Fruit fly (Drosophila melanogaster) whole organism, embryonic: ENCODE data around the gene CG32751.
A peak's percentile ranks its signal among the peaks of the same experiment; 100 is the strongest.

Experiments used
- Abd-B ChIP-seq: fragments of 200-800 bp; sonication (Bioruptor generic); optimal IDR thresholded peaks from 2 replicates; lab custom pipeline; 2018; ENCODE audit warnings: missing biosample characterization, mild to moderate bottlenecking, missing genetic modification characterization, moderate library complexity
- Atf6 ChIP-seq: fragments of 200-800 bp; sonication (Bioruptor generic); IDR thresholded peaks from 2 replicates; pipeline ENCODE4 v1.3.6; 2022; ENCODE audit warnings: missing biosample characterization, missing genetic modification characterization
- B-H1 ChIP-seq: fragments of 200-800 bp; sonication (Bioruptor generic); IDR thresholded peaks from 3 replicates; pipeline ENCODE4 v1.3.6; 2022; ENCODE audit warnings: missing biosample characterization, missing genetic modification characterization
- CG1024 ChIP-seq: fragments of 200-800 bp; sonication (Bioruptor generic); IDR thresholded peaks from 2 replicates; pipeline ENCODE4 v1.3.6; 2022; ENCODE audit warnings: missing biosample characterization, missing genetic modification characterization
- CG11456 ChIP-seq: fragments of 200-800 bp; sonication (Bioruptor generic); IDR thresholded peaks from 3 replicates; pipeline ENCODE4 v1.3.6; 2022; ENCODE audit warnings: missing biosample characterization, missing genetic modification characterization
- CG11695 ChIP-seq: fragments of 200-800 bp; sonication (Bioruptor generic); IDR thresholded peaks from 3 replicates; pipeline ENCODE4 v1.3.6; 2022; ENCODE audit warnings: missing biosample characterization, missing genetic modification characterization
- CG18599 ChIP-seq: fragments of 200-800 bp; sonication (Bioruptor generic); optimal IDR thresholded peaks from 3 replicates; lab custom pipeline; 2017; ENCODE audit warnings: missing biosample characterization, missing genetic modification characterization, mild to moderate bottlenecking, moderate library complexity, missing genetic modification reagents
- CG2199 ChIP-seq: fragments of 200-800 bp; sonication (Bioruptor generic); IDR thresholded peaks from 3 replicates; pipeline ENCODE4 v1.3.6; 2022; ENCODE audit warnings: missing biosample characterization, missing genetic modification characterization
- CG30403 ChIP-seq: fragments of 200-800 bp; sonication (Bioruptor generic); optimal IDR thresholded peaks from 3 replicates; lab custom pipeline; 2016; ENCODE audit warnings: missing biosample characterization, missing genetic modification characterization
- CG32772 ChIP-seq: fragments of 200-800 bp; sonication (Bioruptor generic); IDR thresholded peaks from 2 replicates; pipeline ENCODE4 v1.3.6; 2022; ENCODE audit warnings: missing biosample characterization, missing genetic modification characterization
- CG33213 ChIP-seq: fragments of 200-800 bp; sonication (Bioruptor generic); optimal IDR thresholded peaks from 3 replicates; lab custom pipeline; 2016; ENCODE audit warnings: missing biosample characterization, missing genetic modification characterization
- CG3407 ChIP-seq: fragments of 200-800 bp; sonication (Bioruptor generic); optimal IDR thresholded peaks from 2 replicates; lab custom pipeline; 2018; ENCODE audit warnings: missing biosample characterization, mild to moderate bottlenecking, missing genetic modification characterization
- CG34376 ChIP-seq: fragments of 200-800 bp; sonication (Bioruptor generic); optimal IDR thresholded peaks from 2 replicates; lab custom pipeline; 2018; ENCODE audit warnings: missing biosample characterization, mild to moderate bottlenecking, missing genetic modification characterization
- CG4424 ChIP-seq: fragments of 200-800 bp; sonication (Bioruptor generic); optimal IDR thresholded peaks from 3 replicates; lab custom pipeline; 2016; ENCODE audit warnings: missing biosample characterization, missing genetic modification characterization
- CG5953 ChIP-seq: fragments of 200-800 bp; sonication (Bioruptor generic); IDR thresholded peaks from 2 replicates; pipeline ENCODE4 v1.3.6; 2022; ENCODE audit warnings: missing biosample characterization, missing genetic modification characterization
- CG6689 ChIP-seq: fragments of 200-800 bp; sonication (Bioruptor generic); IDR thresholded peaks from 2 replicates; pipeline ENCODE4 v1.3.6; 2022; ENCODE audit warnings: missing biosample characterization, missing genetic modification characterization
- CG6813 ChIP-seq: fragments of 200-800 bp; sonication (Bioruptor generic); optimal IDR thresholded peaks from 2 replicates; lab custom pipeline; 2017; ENCODE audit warnings: missing biosample characterization, missing genetic modification characterization, mild to moderate bottlenecking, moderate library complexity, missing genetic modification reagents
- Deaf1 ChIP-seq: fragments of 200-800 bp; optimal IDR thresholded peaks from 3 replicates; lab custom pipeline; 2019; ENCODE audit warnings: missing biosample characterization, mild to moderate bottlenecking, missing genetic modification characterization, moderate library complexity
- Dip3 ChIP-seq: fragments of 200-800 bp; sonication (Bioruptor generic); optimal IDR thresholded peaks from 3 replicates; lab custom pipeline; 2016; ENCODE audit warnings: missing biosample characterization, missing genetic modification characterization
- Fer2 ChIP-seq: fragments of 200-800 bp; sonication (Bioruptor generic); optimal IDR thresholded peaks from 2 replicates; lab custom pipeline; 2018; ENCODE audit warnings: missing biosample characterization, mild to moderate bottlenecking, missing genetic modification characterization, moderate library complexity
- Hr39 ChIP-seq: fragments of >200 bp; optimal IDR thresholded peaks from 2 replicates; lab custom pipeline; 2017
- Hr51 ChIP-seq, 2 experiments: fragments of 200-800 bp; sonication (Bioruptor generic); optimal IDR thresholded peaks; 2 replicates in 1 of 2; 3 replicates in 1 of 2; lab custom pipeline; 2016 to 2018; ENCODE audit warnings: missing biosample characterization in 2 of 2, missing genetic modification characterization in 2 of 2, mild to moderate bottlenecking in 1 of 2, moderate library complexity in 1 of 2
- Kr ChIP-seq: fragments of 200-800 bp; sonication (Bioruptor generic); optimal IDR thresholded peaks from 2 replicates; lab custom pipeline; 2017; ENCODE audit warnings: missing biosample characterization, mild to moderate bottlenecking, missing genetic modification characterization
- Oli ChIP-seq: fragments of 200-800 bp; sonication (Bioruptor generic); optimal IDR thresholded peaks from 2 replicates; lab custom pipeline; 2018; ENCODE audit warnings: missing biosample characterization, mild to moderate bottlenecking, missing genetic modification characterization, moderate library complexity
- Rx ChIP-seq: fragments of 200-800 bp; sonication (Bioruptor generic); IDR thresholded peaks from 2 replicates; pipeline ENCODE4 v1.3.6; 2022; ENCODE audit warnings: missing biosample characterization, missing genetic modification characterization
- Sox102F ChIP-seq: fragments of 200-800 bp; sonication (Bioruptor generic); optimal IDR thresholded peaks from 2 replicates; lab custom pipeline; 2018; ENCODE audit warnings: missing biosample characterization, mild to moderate bottlenecking, missing genetic modification characterization, moderate library complexity
- Trl ChIP-seq, 3 experiments: fragments of >200 bp in 2 of 3; fragments of 200-800 bp in 1 of 3; sonication (Bioruptor generic) in 1 of 3; optimal IDR thresholded peaks; 2 replicates in 1 of 3; 3 replicates in 2 of 3; lab custom pipeline; 2016 to 2017; ENCODE audit warnings: missing biosample characterization in 1 of 3, missing genetic modification characterization in 1 of 3
- bab2 ChIP-seq: fragments of 200-800 bp; sonication (Bioruptor generic); optimal IDR thresholded peaks from 2 replicates; lab custom pipeline; 2016; ENCODE audit warnings: missing biosample characterization, missing genetic modification characterization
- chm ChIP-seq: fragments of 200-800 bp; sonication (Bioruptor generic); IDR thresholded peaks from 2 replicates; pipeline ENCODE4 v1.3.6; 2022; ENCODE audit warnings: missing biosample characterization, missing genetic modification characterization
- dimm ChIP-seq: fragments of 200-800 bp; sonication (Bioruptor generic); IDR thresholded peaks from 2 replicates; pipeline ENCODE4 v1.3.6; 2022; ENCODE audit warnings: missing biosample characterization, missing genetic modification characterization
- dpn ChIP-seq, 2 experiments: fragments of 200-800 bp; sonication (Bioruptor generic); optimal IDR thresholded peaks; 3 replicates each; lab custom pipeline; 2016; ENCODE audit warnings: missing biosample characterization in 2 of 2, missing genetic modification characterization in 2 of 2
- eve ChIP-seq, 2 experiments: fragments of >200 bp; optimal IDR thresholded peaks; 2 replicates each; lab custom pipeline; 2017; ENCODE audit warnings: missing biosample characterization in 2 of 2, missing genetic modification characterization in 2 of 2
- gfzf ChIP-seq: fragments of 200-800 bp; sonication (Bioruptor generic); optimal IDR thresholded peaks from 2 replicates; lab custom pipeline; 2016; ENCODE audit warnings: missing biosample characterization, mild to moderate bottlenecking, missing genetic modification characterization, moderate library complexity
- hkb ChIP-seq, 2 experiments: fragments of 200-800 bp in 1 of 2; fragments of >200 bp in 1 of 2; sonication (Bioruptor generic) in 1 of 2; IDR thresholded peaks in 1 of 2; optimal IDR thresholded peaks in 1 of 2; 2 replicates each; pipeline versions ENCODE4 v1.3.6 to Lab custom; 2017 to 2022; ENCODE audit warnings: missing biosample characterization in 1 of 2, missing genetic modification characterization in 1 of 2
- lab ChIP-seq: fragments of 200-800 bp; sonication (Bioruptor generic); optimal IDR thresholded peaks from 3 replicates; lab custom pipeline; 2017; ENCODE audit warnings: missing biosample characterization, missing genetic modification characterization, mild to moderate bottlenecking, moderate library complexity, missing genetic modification reagents
- lov ChIP-seq, 2 experiments: fragments of 200-800 bp in 1 of 2; fragments of >200 bp in 1 of 2; sonication (Bioruptor generic) in 1 of 2; IDR thresholded peaks in 1 of 2; optimal IDR thresholded peaks in 1 of 2; 2 replicates in 1 of 2; 3 replicates in 1 of 2; pipeline versions ENCODE4 v1.3.6 to Lab custom; 2017 to 2022; ENCODE audit warnings: missing biosample characterization in 1 of 2, missing genetic modification characterization in 1 of 2
- org-1 ChIP-seq: fragments of 200-800 bp; sonication (Bioruptor generic); optimal IDR thresholded peaks from 2 replicates; lab custom pipeline; 2017; ENCODE audit warnings: missing biosample characterization, missing genetic modification characterization
- pan ChIP-seq, 4 experiments: fragments of >200 bp in 3 of 4; fragments of 200-800 bp in 1 of 4; sonication (Bioruptor generic) in 1 of 4; optimal IDR thresholded peaks in 3 of 4; IDR thresholded peaks in 1 of 4; 2 replicates each; pipeline versions ENCODE4 v1.3.6 to Lab custom; 2017 to 2022; ENCODE audit warnings: missing biosample characterization in 2 of 4, missing genetic modification characterization in 2 of 4, mixed read lengths in 1 of 4
- phol ChIP-seq: fragments of 200-800 bp; sonication (Bioruptor generic); optimal IDR thresholded peaks from 3 replicates; lab custom pipeline; 2018; ENCODE audit warnings: missing biosample characterization, mild to moderate bottlenecking, missing genetic modification characterization, moderate library complexity
- ranshi ChIP-seq: fragments of 200-800 bp; sonication (Bioruptor generic); IDR thresholded peaks from 2 replicates; pipeline ENCODE4 v1.3.6; 2022; ENCODE audit warnings: missing biosample characterization, missing genetic modification characterization
- row ChIP-seq: fragments of 200-800 bp; sonication (Bioruptor generic); IDR thresholded peaks from 3 replicates; pipeline ENCODE4 v1.3.6; 2022; ENCODE audit warnings: missing biosample characterization, missing genetic modification characterization
- salm ChIP-seq: fragments of 200-800 bp; sonication (Bioruptor generic); optimal IDR thresholded peaks from 2 replicates; lab custom pipeline; 2018; ENCODE audit warnings: missing biosample characterization, mild to moderate bottlenecking, missing genetic modification characterization
- sens ChIP-seq: fragments of 200-800 bp; sonication (Bioruptor generic); peaks from one replicate; lab custom pipeline; 2016; ENCODE audit warnings: missing biosample characterization, missing genetic modification characterization
- ssp ChIP-seq: fragments of 200-800 bp; sonication (Bioruptor generic); IDR thresholded peaks from 2 replicates; pipeline ENCODE4 v1.3.6; 2022; ENCODE audit warnings: missing biosample characterization, missing genetic modification characterization
- trh ChIP-seq: fragments of 200-800 bp; sonication (Bioruptor generic); optimal IDR thresholded peaks from 2 replicates; lab custom pipeline; 2016; ENCODE audit warnings: missing biosample characterization, missing genetic modification characterization
- ttk ChIP-seq: fragments of 200-800 bp; sonication (Bioruptor generic); IDR thresholded peaks from 2 replicates; pipeline ENCODE4 v2.1.2; 2022; ENCODE audit warnings: missing biosample characterization, missing genetic modification characterization

The CG32751 gene

DNA sequence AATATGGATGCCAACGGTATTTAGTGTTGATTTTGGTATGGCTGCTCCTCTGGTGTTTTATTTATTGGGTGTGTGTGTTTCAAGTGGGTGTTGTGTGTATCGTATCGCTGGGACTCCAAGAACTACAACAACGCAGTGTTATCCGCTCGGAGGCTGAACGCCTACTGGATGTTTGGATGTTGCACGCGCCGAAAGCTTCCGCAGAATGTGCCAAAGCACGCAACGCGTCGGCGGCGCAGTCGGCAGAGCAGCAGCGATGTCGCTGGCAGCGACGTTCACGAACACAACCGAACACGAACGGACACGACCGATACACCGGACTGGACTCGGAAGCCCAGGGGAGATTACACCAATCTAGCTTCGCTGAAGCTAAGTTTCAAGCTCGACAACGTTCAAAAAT is 6.1 kb downstream of the CG32751 start, which contains the start of gene Ca-alpha1T (continued):
- TF ChIP-seq lab (GFP tag; lab: Kevin White, UChicago): peak; percentile 6
- TF ChIP-seq Hr39 (lab: Kevin White, UChicago): no peak
- no peak for TF ChIP-seq CG11456 (GFP tag; lab: Robert Waterston, UW)
- TF ChIP-seq lov (optimal IDR thresholded peaks at IDR 0.05; lab: Kevin White, UChicago): no peak
- no peak for TF ChIP-seq lov (GFP tag; IDR thresholded peaks at IDR 0.05; lab: Robert Waterston, UW)
- TF ChIP-seq Deaf1 (tag; lab: Kevin White, UChicago): peak; percentile 93
- no peak for TF ChIP-seq CG6689 (GFP tag; lab: Robert Waterston, UW)

DNA sequence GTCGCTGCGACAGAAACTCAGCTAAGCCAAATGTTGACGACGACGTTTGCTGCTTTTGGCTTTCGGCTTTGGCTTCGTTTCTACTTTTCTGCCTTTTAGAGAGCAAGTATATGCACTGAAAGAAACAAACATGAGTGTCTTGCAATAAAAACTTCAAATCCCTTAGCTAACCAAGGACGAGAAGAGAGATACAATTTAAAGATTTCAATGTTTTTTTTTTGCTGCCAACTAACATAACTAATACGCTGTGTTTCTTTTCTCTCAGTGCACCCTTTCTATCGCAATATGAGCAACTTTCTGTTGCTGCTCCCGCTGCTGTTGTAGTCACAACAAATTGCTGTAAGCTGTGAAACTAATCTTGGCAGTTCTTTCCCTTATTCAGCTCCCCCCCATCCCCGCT is 19.0 kb downstream of the CG32751 start:
- TF ChIP-seq Sox102F (GFP tag; lab: Kevin White, UChicago) (peak; percentile 28), CG1024 (GFP tag; lab: Robert Waterston, UW) (no peak), CG5953 (0 out of 2 replicates have a peak, but pooled peaks have one; percentile 25), CG11695 (GFP tag; lab: Robert Waterston, UW) (peak; percentile 56; the same call in 1 of the 3 replicates), Abd-B (GFP tag; lab: Kevin White, UChicago) (peak; percentile 12), CG30403 (peak; percentile 18), CG18599 (GFP tag; lab: Kevin White, UChicago) (peak; percentile 69), Fer2 (no peak), CG32772 (0 out of 2 replicates have a peak, but pooled peaks have one; percentile 24), dpn (GFP tag; optimal IDR thresholded peaks at IDR 0.05; lab: Kevin White, UChicago) (peak in 1 of 2 experiments; percentile 59), trh (no peak), ssp (GFP tag; lab: Robert Waterston, UW) (0 out of 2 replicates have a peak, but pooled peaks have one; percentile 27), Dip3 (peak; percentile 17), Kr (GFP tag; lab: Kevin White, UChicago) (no peak), Rx (GFP tag; lab: Robert Waterston, UW) (peak; percentile 66), phol (tag; lab: Kevin White, UChicago) (peak; percentile 39), org-1 (GFP tag; lab: Kevin White, UChicago) (peak; percentile 6), B-H1 (GFP tag; lab: Robert Waterston, UW) (peak; percentile 56), Deaf1 (tag; lab: Kevin White, UChicago) (no peak), ttk (GFP tag; lab: Robert Waterston, UW) (peak; percentile 36; the same call in 1 of the 2 replicates), bab2 (peak; percentile 49), Oli (tag; lab: Kevin White, UChicago) (no peak), CG3407 (GFP tag; lab: Kevin White, UChicago) (no peak), sens (GFP tag; lab: Kevin White, UChicago) (peak; percentile 83), hkb (optimal IDR thresholded peaks at IDR 0.05; lab: Kevin White, UChicago) (no peak), hkb (GFP tag; IDR thresholded peaks at IDR 0.05; lab: Robert Waterston, UW) (peak; percentile 45; the same call in 1 of the 2 replicates), Hr51 (GFP tag; optimal IDR thresholded peaks at IDR 0.05; lab: Kevin White, UChicago) (peak in 1 of 2 experiments; percentile 34), pan (optimal IDR thresholded peaks at IDR 0.05; lab: Kevin White, UChicago) (no peak), pan (GFP tag; optimal IDR thresholded peaks at IDR 0.05 in 1 of 2, IDR thresholded peaks at IDR 0.05 in 1 of 2) (peak in 1 of 2 experiments; percentile 51), CG2199 (no peak), lov (optimal IDR thresholded peaks at IDR 0.05; lab: Kevin White, UChicago) (no peak), lov (GFP tag; IDR thresholded peaks at IDR 0.05; lab: Robert Waterston, UW) (0 out of 3 replicates have a peak, but pooled peaks have one; percentile 44), eve (GFP tag; optimal IDR thresholded peaks at IDR 0.05; lab: Kevin White, UChicago) (peak in 1 of 2 experiments; percentile 9), ranshi (GFP tag; lab: Robert Waterston, UW) (peak; percentile 52; the same call in 1 of the 2 replicates), CG34376 (GFP tag; lab: Kevin White, UChicago) (peak; percentile 11), dimm (GFP tag; lab: Robert Waterston, UW) (0 out of 2 replicates have a peak, but pooled peaks have one; percentile 6), CG6813 (GFP tag; lab: Kevin White, UChicago) (peak; percentile 1), gfzf (GFP tag; lab: Kevin White, UChicago) (no peak), salm (tag; lab: Kevin White, UChicago) (no peak), chm (GFP tag; lab: Robert Waterston, UW) (no peak), Atf6 (GFP tag; lab: Robert Waterston, UW) (peak; percentile 43; the same call in 1 of the 2 replicates), Trl (optimal IDR thresholded peaks at IDR 0.05; lab: Kevin White, UChicago) (no peak), Trl (GFP tag; optimal IDR thresholded peaks at IDR 0.05; lab: Kevin White, UChicago) (peak; percentile 26), row (GFP tag; lab: Robert Waterston, UW) (peak; percentile 63), CG4424 (GFP tag; lab: Kevin White, UChicago) (peak; percentile 2), CG33213 (GFP tag; lab: Kevin White, UChicago) (peak; percentile 3)
